Worm (Caenorhabditis elegans) whole organism, late embryonic: Measurements from ENCODE around the gene F10C1.9.

Experiments
- Y22D7AL.16 ChIP-seq: sonication (generic microtip); optimal IDR thresholded peaks from 2 replicates; lab custom pipeline; 2016; ENCODE audit warnings: missing genetic modification characterization, missing compliant biosample characterization
- ceh-2 ChIP-seq: sonication (generic microtip); optimal IDR thresholded peaks from 2 replicates; lab custom pipeline; 2016; ENCODE audit warnings: missing genotype, missing genetic modification characterization, missing compliant biosample characterization
- dmd-4 ChIP-seq: sonication (generic microtip); optimal IDR thresholded peaks from 2 replicates; lab custom pipeline; 2016; ENCODE audit warnings: borderline replicate concordance, missing genetic modification characterization, missing compliant biosample characterization
- dve-1 ChIP-seq: sonication (generic microtip); optimal IDR thresholded peaks from 2 replicates; lab custom pipeline; 2017; ENCODE audit warnings: antibody characterized with exemption, mild to moderate bottlenecking, missing genetic modification characterization, missing compliant biosample characterization
- eyg-1 ChIP-seq: sonication (generic microtip); optimal IDR thresholded peaks from 2 replicates; lab custom pipeline; 2016; ENCODE audit warnings: missing genotype, missing genetic modification characterization, missing compliant biosample characterization
- hlh-13 ChIP-seq: fragments of 200-800 bp; sonication (Bioruptor generic); optimal IDR thresholded peaks from 2 replicates; lab custom pipeline; 2018; ENCODE audit warnings: mild to moderate bottlenecking, missing genetic modification characterization, missing compliant biosample characterization
- nfya-1 ChIP-seq: sonication (generic microtip); optimal IDR thresholded peaks from 2 replicates; lab custom pipeline; 2017; ENCODE audit warnings: missing genetic modification characterization, mild to moderate bottlenecking, missing compliant biosample characterization, antibody characterized with exemption, moderate library complexity
- nhr-11 ChIP-seq: fragments of 150-350 bp; optimal IDR thresholded peaks from 2 replicates; lab custom pipeline; 2014; ENCODE audit warnings: missing biosample characterization, missing genetic modification characterization
- npax-4 ChIP-seq: sonication (generic microtip); optimal IDR thresholded peaks from 2 replicates; lab custom pipeline; 2016; ENCODE audit warnings: missing genetic modification characterization, missing compliant biosample characterization
- pha-4 ChIP-seq: fragments of 150-350 bp; optimal IDR thresholded peaks from 2 replicates; lab custom pipeline; 2018; ENCODE audit warnings: missing biosample characterization, missing genetic modification reagents, missing genetic modification characterization
- sox-4 ChIP-seq: sonication (generic microtip); optimal IDR thresholded peaks from 2 replicates; lab custom pipeline; 2017; ENCODE audit warnings: mild to moderate bottlenecking, missing genetic modification characterization, inconsistent platforms, missing compliant biosample characterization

- TF ChIP-seq hlh-13 (GFP tag; lab: Kevin White, UChicago): no peak
- no peak for TF ChIP-seq dmd-4 (tag; lab: Kevin White, UChicago)
- TF ChIP-seq Y22D7AL.16 (tag; lab: Kevin White, UChicago): no peak
- TF ChIP-seq sox-4 (tag; lab: Kevin White, UChicago): no peak
- TF ChIP-seq ceh-2 (tag; lab: Kevin White, UChicago): no peak
- no peak for TF ChIP-seq nfya-1 (tag; lab: Kevin White, UChicago)
- TF ChIP-seq pha-4 (tag; lab: Kevin White, UChicago): no peak
- no peak for TF ChIP-seq eyg-1
- TF ChIP-seq nhr-11: no peak
- TF ChIP-seq npax-4 (tag; lab: Kevin White, UChicago): no peak
- no peak for TF ChIP-seq dve-1 (tag; lab: Kevin White, UChicago)
Observed at ce11 chrII:5697338-5697737, 47.7 kb downstream of the F10C1.9 start.
